Fruit fly (Drosophila melanogaster) whole organism, pupa: Measurements from ENCODE around the gene chif.
A peak's percentile ranks its signal among the peaks of the same experiment; 100 is the strongest.

Experiments
- CG10348 ChIP-seq: fragments of 200-800 bp; sonication (Bioruptor generic); IDR thresholded peaks from 2 replicates; pipeline ENCODE4 v1.3.6; 2022; ENCODE audit warnings: missing biosample characterization, missing genetic modification characterization
- CG12605 ChIP-seq: fragments of 200-800 bp; sonication (Bioruptor generic); IDR thresholded peaks from 2 replicates; pipeline ENCODE4 v1.3.6; 2022; ENCODE audit warnings: missing biosample characterization, missing genetic modification characterization
- CG13204 ChIP-seq: fragments of 200-800 bp; sonication (Bioruptor generic); optimal IDR thresholded peaks from 2 replicates; lab custom pipeline; 2018; ENCODE audit warnings: missing biosample characterization, mild to moderate bottlenecking, missing genetic modification characterization, moderate library complexity
- CG14655 ChIP-seq: fragments of 200-800 bp; sonication (Bioruptor generic); optimal IDR thresholded peaks from 3 replicates; lab custom pipeline; 2017; ENCODE audit warnings: mild to moderate bottlenecking, missing biosample characterization, missing genetic modification reagents, missing genetic modification characterization
- CG15710 ChIP-seq: fragments of 200-800 bp; sonication (Bioruptor generic); optimal IDR thresholded peaks from 2 replicates; lab custom pipeline; 2018; ENCODE audit warnings: missing biosample characterization, mild to moderate bottlenecking, missing genetic modification characterization, moderate library complexity
- CG17806 ChIP-seq: fragments of 200-800 bp; sonication (Bioruptor generic); optimal IDR thresholded peaks from 2 replicates; lab custom pipeline; 2018; ENCODE audit warnings: missing biosample characterization, mild to moderate bottlenecking, missing genetic modification characterization, moderate library complexity
- CG32121 ChIP-seq: fragments of 200-800 bp; sonication (Bioruptor generic); IDR thresholded peaks from 2 replicates; pipeline ENCODE4 v1.3.6; 2022; ENCODE audit warnings: missing biosample characterization, missing genetic modification characterization
- CG34367 ChIP-seq: fragments of 200-800 bp; sonication (Bioruptor generic); optimal IDR thresholded peaks from 2 replicates; lab custom pipeline; 2018; ENCODE audit warnings: missing biosample characterization, mild to moderate bottlenecking, missing genetic modification characterization
- CG4496 ChIP-seq: fragments of 200-800 bp; sonication (Bioruptor generic); IDR thresholded peaks from 3 replicates; pipeline ENCODE4 v1.3.6; 2022; ENCODE audit warnings: missing biosample characterization, missing genetic modification characterization
- CG8159 ChIP-seq: fragments of 200-800 bp; sonication (Bioruptor generic); optimal IDR thresholded peaks from 3 replicates; lab custom pipeline; 2018; ENCODE audit warnings: missing biosample characterization, mild to moderate bottlenecking, missing genetic modification characterization, moderate library complexity
- CG8301 ChIP-seq: fragments of 200-800 bp; sonication (Bioruptor generic); optimal IDR thresholded peaks from 2 replicates; lab custom pipeline; 2018; ENCODE audit warnings: missing biosample characterization, mild to moderate bottlenecking, missing genetic modification characterization
- CG9948 ChIP-seq: fragments of 200-800 bp; sonication (Bioruptor generic); optimal IDR thresholded peaks from 2 replicates; lab custom pipeline; 2018; ENCODE audit warnings: missing biosample characterization, mild to moderate bottlenecking, missing genetic modification characterization, moderate library complexity
- D1 ChIP-seq: fragments of 200-800 bp; sonication (Bioruptor generic); optimal IDR thresholded peaks from 2 replicates; lab custom pipeline; 2018; ENCODE audit warnings: missing biosample characterization, mild to moderate bottlenecking, missing genetic modification characterization, moderate library complexity
- EcR ChIP-seq: fragments of 200-800 bp; sonication (Bioruptor generic); optimal IDR thresholded peaks from 3 replicates; lab custom pipeline; 2019; ENCODE audit warnings: missing biosample characterization, missing genetic modification characterization, mild to moderate bottlenecking, moderate library complexity, missing genetic modification reagents
- Ets98B ChIP-seq: fragments of 200-800 bp; sonication (Bioruptor generic); IDR thresholded peaks from 2 replicates; pipeline ENCODE4 v1.3.6; 2022; ENCODE audit warnings: missing biosample characterization, missing genetic modification characterization
- Pif1A ChIP-seq: fragments of 200-800 bp; sonication (Bioruptor generic); optimal IDR thresholded peaks from 3 replicates; lab custom pipeline; 2016; ENCODE audit warnings: missing biosample characterization, missing genetic modification characterization
- Pif1B ChIP-seq: fragments of 200-800 bp; sonication (Bioruptor generic); optimal IDR thresholded peaks from 3 replicates; lab custom pipeline; 2016; ENCODE audit warnings: missing biosample characterization, missing genetic modification characterization
- Snoo ChIP-seq: fragments of 200-800 bp; sonication (Bioruptor generic); optimal IDR thresholded peaks from 3 replicates; lab custom pipeline; 2017; ENCODE audit warnings: missing biosample characterization, mild to moderate bottlenecking, missing genetic modification characterization, inconsistent platforms
- fd96Ca ChIP-seq: fragments of 200-800 bp; sonication (Bioruptor generic); IDR thresholded peaks from 3 replicates; pipeline ENCODE4 v1.3.6; 2022; ENCODE audit warnings: missing biosample characterization, missing genetic modification characterization
- gl ChIP-seq: fragments of 200-800 bp; sonication (Bioruptor generic); optimal IDR thresholded peaks from 2 replicates; lab custom pipeline; 2018; ENCODE audit warnings: missing biosample characterization, mild to moderate bottlenecking, missing genetic modification characterization
- rn ChIP-seq: fragments of 200-800 bp; sonication (Bioruptor generic); IDR thresholded peaks from 2 replicates; pipeline ENCODE4 v1.3.6; 2022; ENCODE audit warnings: missing biosample characterization, missing genetic modification characterization

Gene chif

DNA sequence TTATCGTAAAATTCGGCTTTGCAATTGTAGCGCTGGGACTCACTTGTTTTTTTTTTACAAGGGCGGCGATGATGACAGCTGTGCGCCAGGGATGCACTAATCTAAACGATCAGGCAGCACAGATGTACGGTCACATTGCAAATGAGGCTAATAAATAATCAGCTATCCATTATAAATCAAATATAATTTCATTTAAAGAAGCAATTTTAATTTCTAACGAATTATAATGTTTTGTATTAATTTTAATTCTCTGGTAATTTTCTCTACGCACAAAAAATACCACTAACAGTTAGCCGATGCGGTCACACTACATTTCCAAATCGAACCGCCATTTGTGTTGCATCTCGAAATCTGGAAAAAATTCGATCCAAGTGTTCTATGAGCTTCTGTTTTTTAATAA is 41.8 kb downstream of the chif start, which contains the start of the genes cni and fzy:
Gene cni, minus strand, starts transcription at position 79 of the 400 bp plus-strand sequence.
Gene fzy, plus strand, starts transcription at position 309 of the 400 bp plus-strand sequence.
- TF ChIP-seq gl (tag; lab: Kevin White, UChicago) (no peak), CG14655 (GFP tag; lab: Kevin White, UChicago) (no peak), CG10348 (no peak), CG12605 (GFP tag; lab: Robert Waterston, UW) (no peak), Pif1A (no peak), CG8301 (tag; lab: Kevin White, UChicago) (no peak), CG4496 (no peak), CG9948 (tag; lab: Kevin White, UChicago) (no peak), CG34367 (tag; lab: Kevin White, UChicago) (no peak), CG17806 (tag; lab: Kevin White, UChicago) (no peak)

DNA sequence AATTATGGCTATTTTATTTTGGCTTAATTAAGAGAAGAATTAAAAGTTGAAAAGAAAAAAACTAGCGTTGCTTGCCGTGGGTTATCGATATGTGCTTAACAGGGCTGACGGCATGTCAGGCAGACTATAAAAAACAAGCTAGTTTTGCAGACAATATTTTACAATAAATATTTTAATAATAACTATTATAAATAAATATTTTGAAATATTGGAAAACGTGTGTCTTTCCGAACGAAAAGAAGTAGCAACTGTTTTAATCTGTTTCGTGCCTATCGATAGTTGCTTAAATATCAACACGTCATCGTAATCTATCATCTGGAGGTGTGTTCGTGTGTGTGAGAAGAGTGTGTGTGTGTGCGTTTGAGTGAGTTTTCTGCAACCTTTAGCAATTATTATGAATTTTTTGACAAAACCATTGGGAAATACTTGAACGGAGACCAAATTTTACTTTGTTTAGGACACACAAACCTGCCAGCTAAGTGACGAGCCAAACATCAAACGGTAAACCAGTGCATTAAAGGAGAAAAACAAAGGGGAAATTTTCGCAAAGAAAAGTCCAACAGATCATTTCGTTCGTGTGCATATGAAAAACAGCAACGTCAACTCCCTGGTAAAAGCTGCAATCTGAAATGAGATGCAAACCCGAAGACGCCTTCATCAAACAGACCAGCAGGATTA is 45.3 kb downstream of the chif start, which contains the start of the genes CG5861 and Syx5:
Gene CG5861, minus strand, starts transcription at position 273 of the 678 bp plus-strand sequence.
Gene Syx5, plus strand, starts transcription at position 321 of the 678 bp plus-strand sequence.
- peak; percentile 29 for TF ChIP-seq Snoo (tag; lab: Kevin White, UChicago)
- TF ChIP-seq CG8301 (tag; lab: Kevin White, UChicago) = no peak
- TF ChIP-seq D1 = no peak
- no peak for TF ChIP-seq CG14655 (GFP tag; lab: Kevin White, UChicago)
- peak; percentile 42 for TF ChIP-seq CG15710
- TF ChIP-seq CG34367 (tag; lab: Kevin White, UChicago) = no peak
- TF ChIP-seq CG13204 = no peak
- TF ChIP-seq CG4496 = no peak
- peak; percentile 0 for TF ChIP-seq EcR (GFP tag; lab: Kevin White, UChicago)
- no peak for TF ChIP-seq Pif1A
- TF ChIP-seq CG8159 = no peak
- peak; percentile 57; the same call in 1 of the 2 replicates for TF ChIP-seq CG32121 (GFP tag; lab: Robert Waterston, UW)
- no peak for TF ChIP-seq gl (tag; lab: Kevin White, UChicago)
- TF ChIP-seq Pif1B (GFP tag; lab: Kevin White, UChicago) = no peak
- TF ChIP-seq fd96Ca (GFP tag; lab: Robert Waterston, UW) = no peak; the same call in 2 of the 3 replicates
- TF ChIP-seq CG17806 (tag; lab: Kevin White, UChicago) = peak; percentile 37
- no peak for TF ChIP-seq CG12605 (GFP tag; lab: Robert Waterston, UW)
- TF ChIP-seq rn = peak; percentile 42; the same call in 1 of the 2 replicates
- peak; percentile 60 for TF ChIP-seq Ets98B (GFP tag; lab: Robert Waterston, UW)
- peak; percentile 12 for TF ChIP-seq CG9948 (tag; lab: Kevin White, UChicago)
- TF ChIP-seq CG10348 = no peak

DNA sequence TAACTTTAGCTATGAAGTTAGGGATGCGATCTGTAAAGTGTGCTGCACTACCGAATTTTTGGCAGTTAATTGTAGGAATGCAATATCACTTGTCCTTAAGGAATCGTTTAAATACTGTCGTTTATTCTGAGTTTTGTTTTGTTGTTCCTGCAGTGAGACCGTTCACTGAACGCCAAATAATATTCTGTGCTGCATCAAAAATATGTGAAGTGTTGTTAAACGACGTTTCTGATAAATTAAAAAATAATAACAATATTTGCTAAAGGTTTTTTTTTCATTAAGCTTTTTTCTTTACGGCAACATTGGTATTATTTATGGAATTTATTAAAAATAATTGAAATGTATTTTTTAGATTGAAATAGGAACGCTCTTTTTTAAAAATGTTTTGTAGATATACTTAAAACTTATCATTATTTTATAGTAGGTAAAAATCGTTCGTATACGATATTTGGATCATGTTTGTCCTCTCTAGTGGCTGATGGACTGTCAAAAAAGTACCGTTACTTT is 49.6 kb downstream of the chif start, which contains the start of gene GMF:
Gene GMF, minus strand, starts transcription at position 182 of the 507 bp plus-strand sequence.
- TF ChIP-seq CG15710 = peak; percentile 34
- TF ChIP-seq D1 = peak; percentile 58
- no peak for TF ChIP-seq CG8301 (tag; lab: Kevin White, UChicago)
- no peak for TF ChIP-seq CG32121 (GFP tag; lab: Robert Waterston, UW)

DNA sequence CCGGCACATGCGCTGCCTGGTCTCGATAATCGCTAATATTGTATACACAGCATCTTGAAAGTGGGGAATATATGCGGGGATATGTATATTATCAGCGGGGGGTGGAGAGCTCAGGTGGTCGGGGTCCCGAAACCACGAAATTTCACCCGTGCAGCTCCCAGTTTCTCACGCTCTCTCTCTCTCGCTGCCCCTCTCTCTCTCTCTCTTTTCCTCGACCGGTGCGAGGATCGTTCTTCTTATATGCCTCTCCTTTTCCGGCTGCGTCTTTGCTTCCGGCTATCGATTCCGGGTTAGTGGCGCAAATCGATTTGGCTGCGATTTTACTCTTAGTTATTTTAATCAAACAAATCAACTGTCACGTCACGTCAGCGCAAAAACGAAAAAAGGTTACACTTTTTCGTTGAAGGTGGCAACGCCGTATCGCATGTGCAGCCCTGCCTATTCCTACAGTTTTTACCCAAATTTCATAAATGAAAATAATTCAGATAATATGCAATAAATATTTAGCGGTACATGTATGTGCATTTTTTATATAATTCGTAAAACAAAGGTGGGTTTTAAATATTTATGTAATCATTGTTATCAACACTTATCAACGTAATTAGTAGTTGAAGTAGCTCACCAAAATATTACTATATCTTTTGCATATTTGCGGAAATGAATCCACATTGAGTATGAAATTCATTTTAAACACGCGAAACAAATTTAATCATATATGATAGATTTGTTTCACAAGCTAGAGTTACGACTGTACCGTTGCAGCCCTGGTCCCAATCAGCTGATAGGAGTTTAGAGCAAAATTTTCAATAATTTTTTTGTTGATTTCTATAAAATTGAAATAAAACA is 52.7 kb downstream of the chif start, which contains the start of the genes heix and CG17328:
Gene heix, minus strand, starts transcription at position 393 of the 846 bp plus-strand sequence.
Gene CG17328, plus strand, starts transcription at position 478 of the 846 bp plus-strand sequence.
- TF ChIP-seq CG9948 (tag; lab: Kevin White, UChicago) (peak; percentile 59), CG13204 (no peak), rn (0 out of 2 replicates have a peak, but pooled peaks have one; percentile 40), Ets98B (GFP tag; lab: Robert Waterston, UW) (peak; percentile 27; the same call in 1 of the 2 replicates), CG32121 (GFP tag; lab: Robert Waterston, UW) (peak; percentile 14; the same call in 1 of the 2 replicates), CG34367 (tag; lab: Kevin White, UChicago) (peak; percentile 56), Snoo (tag; lab: Kevin White, UChicago) (peak; percentile 64), CG8301 (tag; lab: Kevin White, UChicago) (peak; percentile 59), CG17806 (tag; lab: Kevin White, UChicago) (peak; percentile 62), CG4496 (peak; percentile 69), CG10348 (0 out of 2 replicates have a peak, but pooled peaks have one; percentile 16), fd96Ca (GFP tag; lab: Robert Waterston, UW) (no peak), CG15710 (peak; percentile 74), Pif1A (no peak), EcR (GFP tag; lab: Kevin White, UChicago) (no peak), CG8159 (peak; percentile 73)

DNA sequence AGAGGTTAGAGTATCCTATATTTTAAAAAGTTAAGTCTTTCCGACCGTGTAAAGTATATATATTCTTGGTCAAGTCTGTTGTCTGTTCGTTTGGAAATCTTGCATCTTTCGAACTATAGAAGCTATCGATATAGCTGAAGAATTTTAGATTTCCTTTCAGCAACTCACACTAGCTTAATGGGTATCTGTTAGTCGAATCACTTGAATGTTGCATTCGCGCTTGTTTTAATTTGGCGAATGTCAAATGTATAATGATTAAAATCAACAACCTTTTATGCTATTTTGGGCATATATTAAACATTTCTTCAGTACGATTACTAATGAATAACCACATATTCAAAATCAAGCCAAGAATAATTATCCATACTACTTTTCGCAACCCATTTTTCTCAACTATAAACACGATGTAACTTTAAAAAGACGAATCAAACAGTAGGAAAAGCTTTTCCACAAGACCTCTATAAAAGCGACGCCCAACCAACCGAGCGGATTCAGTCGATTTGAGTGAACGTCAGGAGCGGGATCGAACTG is 58.7 kb downstream of the chif start, which contains the start of gene Cyp303a1:
Gene Cyp303a1, plus strand, starts transcription at position 481 of the 531 bp plus-strand sequence.
- TF ChIP-seq CG8159 (no peak), rn (no peak), Snoo (tag; lab: Kevin White, UChicago) (no peak), Pif1B (GFP tag; lab: Kevin White, UChicago) (no peak), CG15710 (no peak), CG17806 (tag; lab: Kevin White, UChicago) (no peak), fd96Ca (GFP tag; lab: Robert Waterston, UW) (no peak), CG10348 (no peak), Ets98B (GFP tag; lab: Robert Waterston, UW) (no peak), CG8301 (tag; lab: Kevin White, UChicago) (no peak), EcR (GFP tag; lab: Kevin White, UChicago) (no peak), CG32121 (GFP tag; lab: Robert Waterston, UW) (no peak), D1 (no peak), CG9948 (tag; lab: Kevin White, UChicago) (no peak)
